Worm (Caenorhabditis elegans) whole organism, L1 larva: ENCODE measurements around the gene rpoa-49.
A peak's percentile ranks its signal among the peaks of the same experiment; 100 is the strongest.

Source experiments
- Y116A8C.19 ChIP-seq: sonication (generic microtip); optimal IDR thresholded peaks from 2 replicates; lab custom pipeline; 2016; ENCODE audit warnings: missing compliant biosample characterization, missing genetic modification characterization, borderline replicate concordance
- alr-1 ChIP-seq: fragments of 200-800 bp; sonication (Bioruptor generic); optimal IDR thresholded peaks from 2 replicates; lab custom pipeline; 2018; ENCODE audit warnings: borderline replicate concordance, mild to moderate bottlenecking, missing genetic modification characterization, missing compliant biosample characterization
- aly-2 ChIP-seq: fragments of 150-350 bp; optimal IDR thresholded peaks from 2 replicates; lab custom pipeline; 2014; ENCODE audit warnings: missing biosample characterization, missing genetic modification characterization
- blmp-1 ChIP-seq: fragments of 150-350 bp; optimal IDR thresholded peaks from 2 replicates; lab custom pipeline; 2014; ENCODE audit warnings: missing biosample characterization, missing genetic modification characterization
- ceh-63 ChIP-seq: fragments of 200-800 bp; sonication (Bioruptor generic); optimal IDR thresholded peaks from 2 replicates; lab custom pipeline; 2018; ENCODE audit warnings: mild to moderate bottlenecking, missing genetic modification characterization, missing compliant biosample characterization
- ceh-8 ChIP-seq: fragments of 200-800 bp; sonication (Bioruptor generic); optimal IDR thresholded peaks from 2 replicates; lab custom pipeline; 2018; ENCODE audit warnings: mild to moderate bottlenecking, missing genetic modification characterization, moderate library complexity, missing compliant biosample characterization
- ceh-90 ChIP-seq: sonication (generic microtip); optimal IDR thresholded peaks from 2 replicates; lab custom pipeline; 2016; ENCODE audit warnings: missing genetic modification characterization, missing compliant biosample characterization
- ces-1 ChIP-seq: fragments of 150-350 bp; optimal IDR thresholded peaks from 2 replicates; lab custom pipeline; 2014; ENCODE audit warnings: missing biosample characterization, missing genetic modification reagents, missing genetic modification characterization
- dpl-1 ChIP-seq, 3 experiments: fragments of 150-350 bp in 2 of 3; sonication (generic microtip) in 1 of 3; optimal IDR thresholded peaks; 2 replicates each; lab custom pipeline; 2014 to 2017; ENCODE audit warnings: missing biosample characterization in 3 of 3, missing genetic modification characterization in 3 of 3, missing genetic modification reagents in 3 of 3
- dsc-1 ChIP-seq: sonication (generic microtip); optimal IDR thresholded peaks from 2 replicates; lab custom pipeline; 2016; ENCODE audit warnings: mild to moderate bottlenecking, missing genetic modification characterization, missing compliant biosample characterization
- efl-1 ChIP-seq, 4 experiments: fragments of 150-350 bp; optimal IDR thresholded peaks in 3 of 4; peaks in 1 of 4; 1 replicate in 1 of 4; 2 replicates in 3 of 4; lab custom pipeline; 2014; ENCODE audit warnings: missing biosample characterization in 2 of 4, missing genetic modification characterization in 2 of 4, missing genetic modification reagents in 2 of 4
- egl-13 ChIP-seq: sonication (generic microtip); optimal IDR thresholded peaks from 2 replicates; lab custom pipeline; 2016; ENCODE audit warnings: missing genotype, missing genetic modification reagents, missing genetic modification characterization, missing compliant biosample characterization
- egl-27 ChIP-seq, 2 experiments: fragments of 150-350 bp in 1 of 2; sonication (generic microtip); optimal IDR thresholded peaks; 3 replicates each; lab custom pipeline; 2017 to 2018; ENCODE audit warnings: missing biosample characterization in 2 of 2, missing genetic modification characterization in 2 of 2, missing genetic modification reagents in 2 of 2
- fkh-10 ChIP-seq: sonication (generic microtip); optimal IDR thresholded peaks from 2 replicates; lab custom pipeline; 2017; ENCODE audit warnings: missing biosample characterization, missing genetic modification reagents, missing genetic modification characterization
- grh-1 ChIP-seq: fragments of 200-800 bp; sonication (Bioruptor generic); IDR thresholded peaks from 2 replicates; pipeline ENCODE4 v1.3.6; 2022; ENCODE audit warnings: missing genetic modification reagents, missing genetic modification characterization, missing compliant biosample characterization
- irx-1 ChIP-seq: sonication (generic microtip); optimal IDR thresholded peaks from 2 replicates; lab custom pipeline; 2016; ENCODE audit warnings: missing genetic modification characterization, missing compliant biosample characterization
- jun-1 ChIP-seq: fragments of 150-350 bp; optimal IDR thresholded peaks from 2 replicates; lab custom pipeline; 2014; ENCODE audit warnings: missing biosample characterization, missing genetic modification reagents, missing genetic modification characterization
- lin-14 ChIP-seq: fragments of 200-800 bp; sonication (Bioruptor generic); optimal IDR thresholded peaks from 2 replicates; lab custom pipeline; 2018; ENCODE audit warnings: mild to moderate bottlenecking, missing genetic modification characterization, moderate library complexity, missing compliant biosample characterization
- lin-35 ChIP-seq, 2 experiments: fragments of 150-350 bp; optimal IDR thresholded peaks; 2 replicates each; lab custom pipeline; 2014; ENCODE audit warnings: missing biosample characterization in 2 of 2, missing genetic modification characterization in 2 of 2, missing genetic modification reagents in 2 of 2
- lin-39 ChIP-seq: fragments of 150-350 bp; optimal IDR thresholded peaks from 2 replicates; lab custom pipeline; 2014; ENCODE audit warnings: missing biosample characterization, missing genetic modification reagents, missing genetic modification characterization
- lsy-2 ChIP-seq, 2 experiments: fragments of 150-350 bp; optimal IDR thresholded peaks; 2 replicates each; lab custom pipeline; 2014; ENCODE audit warnings: missing biosample characterization in 2 of 2, missing genetic modification characterization in 2 of 2
- mdl-1 ChIP-seq, 2 experiments: fragments of 150-350 bp; optimal IDR thresholded peaks; 2 replicates each; lab custom pipeline; 2014 to 2017; ENCODE audit warnings: missing biosample characterization in 2 of 2, missing genetic modification characterization in 2 of 2, inconsistent platforms in 1 of 2
- mep-1 ChIP-seq: fragments of 150-350 bp; optimal IDR thresholded peaks from 2 replicates; lab custom pipeline; 2014; ENCODE audit warnings: missing biosample characterization, missing genetic modification characterization
- nhr-47 ChIP-seq: sonication (generic microtip); optimal IDR thresholded peaks from 2 replicates; lab custom pipeline; 2016; ENCODE audit warnings: mild to moderate bottlenecking, missing genetic modification characterization, moderate library complexity, missing compliant biosample characterization
- nhr-71 ChIP-seq: sonication (generic microtip); optimal IDR thresholded peaks from 2 replicates; lab custom pipeline; 2016; ENCODE audit warnings: mild to moderate bottlenecking, missing genetic modification characterization, moderate library complexity, missing compliant biosample characterization
- nhr-84 ChIP-seq: sonication (generic microtip); optimal IDR thresholded peaks from 2 replicates; lab custom pipeline; 2017; ENCODE audit warnings: missing biosample characterization, missing genetic modification characterization
- nhr-85 ChIP-seq: sonication (generic microtip); peaks from one replicate; lab custom pipeline; 2016; ENCODE audit warnings: missing genetic modification characterization, inconsistent platforms, missing compliant biosample characterization
- pag-3 ChIP-seq: sonication (generic microtip); optimal IDR thresholded peaks from 2 replicates; lab custom pipeline; 2017; ENCODE audit warnings: missing genetic modification characterization, mild to moderate bottlenecking, missing compliant biosample characterization, antibody characterized with exemption, borderline replicate concordance; ENCODE audit not compliant: insufficient read depth
- pax-3 ChIP-seq: fragments of 200-800 bp; sonication (Bioruptor generic); optimal IDR thresholded peaks from 2 replicates; lab custom pipeline; 2018; ENCODE audit warnings: mild to moderate bottlenecking, missing genetic modification characterization, moderate library complexity, missing compliant biosample characterization
- skn-1 ChIP-seq: fragments of 150-350 bp; optimal IDR thresholded peaks from 2 replicates; lab custom pipeline; 2014; ENCODE audit warnings: missing biosample characterization, missing genetic modification characterization
- sox-4 ChIP-seq: sonication (generic microtip); optimal IDR thresholded peaks from 2 replicates; lab custom pipeline; 2016; ENCODE audit warnings: missing genetic modification characterization, missing compliant biosample characterization
- sptf-1 ChIP-seq: fragments of 150-350 bp; optimal IDR thresholded peaks from 2 replicates; lab custom pipeline; 2014; ENCODE audit warnings: missing biosample characterization, missing genetic modification characterization
- tlp-1 ChIP-seq: fragments of 150-350 bp; optimal IDR thresholded peaks from 2 replicates; lab custom pipeline; 2014; ENCODE audit warnings: missing biosample characterization, missing genetic modification characterization
- unc-30 ChIP-seq: sonication (generic microtip); optimal IDR thresholded peaks from 2 replicates; lab custom pipeline; 2017; ENCODE audit warnings: missing biosample characterization, missing genetic modification characterization
- unc-98 ChIP-seq: fragments of 200-800 bp; sonication (Bioruptor generic); IDR thresholded peaks from 2 replicates; pipeline ENCODE4 v1.3.6; 2022; ENCODE audit warnings: missing genetic modification characterization, missing compliant biosample characterization
- zag-1 ChIP-seq: fragments of 150-350 bp; optimal IDR thresholded peaks from 2 replicates; lab custom pipeline; 2014; ENCODE audit warnings: missing biosample characterization, missing genetic modification characterization
- zip-4 ChIP-seq: fragments of 200-800 bp; sonication (Bioruptor generic); optimal IDR thresholded peaks from 2 replicates; lab custom pipeline; 2018; ENCODE audit warnings: mild to moderate bottlenecking, missing genetic modification characterization, moderate library complexity, missing compliant biosample characterization

The rpoa-49 gene

ce11 chrII:43640-44039 is 1.2 kb upstream of the rpoa-49 start, which contains the start of gene nfyc-1 (continued):
- TF ChIP-seq lsy-2 (tag; optimal IDR thresholded peaks at IDR 0.05; lab: Kevin White, UChicago) (peak; percentile 75 to 88), ceh-8 (GFP tag; lab: Kevin White, UChicago) (no peak), mep-1 (tag; lab: Kevin White, UChicago) (peak; percentile 92), Y116A8C.19 (tag; lab: Kevin White, UChicago) (no peak)

ce11 chrII:46116-46515 is 1.3 kb downstream of the rpoa-49 start, which contains the start of gene rpt-4:
rpt-4 (minus strand) TSS chrII:46216.
- no peak for TF ChIP-seq zag-1
- TF ChIP-seq nhr-85 (tag; lab: Kevin White, UChicago): peak; percentile 59
- no peak for TF ChIP-seq dsc-1 (tag; lab: Kevin White, UChicago)
- no peak for TF ChIP-seq ceh-90
- no peak for TF ChIP-seq nhr-47 (tag; lab: Kevin White, UChicago)
- no peak for TF ChIP-seq egl-13
- no peak for TF ChIP-seq dpl-1 (GFP tag; optimal IDR thresholded peaks at IDR 0.05; lab: Kevin White, UChicago)
- TF ChIP-seq aly-2 (tag; lab: Kevin White, UChicago): no peak

ce11 chrII:47280-47679 is 2.4 kb downstream of the rpoa-49 start, which contains the start of gene C23H3.5:
C23H3.5 (plus strand) TSS chrII:47580.
- no peak for TF ChIP-seq unc-98 (GFP tag; lab: Robert Waterston, UW)
- TF ChIP-seq jun-1 (tag; lab: Kevin White, UChicago): no peak
- no peak for TF ChIP-seq sox-4 (tag; lab: Kevin White, UChicago)
- TF ChIP-seq fkh-10 (GFP tag; lab: Kevin White, UChicago): no peak
- TF ChIP-seq nhr-84: no peak

ce11 chrII:50862-51261 is 6.0 kb downstream of the rpoa-49 start:
- peak in 1 of 2 experiments; percentile 22 for TF ChIP-seq lin-35 (GFP tag; optimal IDR thresholded peaks at IDR 0.05; lab: Kevin White, UChicago)
- no peak for TF ChIP-seq jun-1 (tag; lab: Kevin White, UChicago)

ce11 chrII:51352-51751 is 6.5 kb downstream of the rpoa-49 start, which contains the start of gene sptl-1:
sptl-1 (plus strand) TSS chrII:51652.
- no peak for TF ChIP-seq dsc-1 (tag; lab: Kevin White, UChicago)
- no peak for TF ChIP-seq blmp-1 (tag; lab: Kevin White, UChicago)
- TF ChIP-seq efl-1 (optimal IDR thresholded peaks at IDR 0.05; lab: Kevin White, UChicago): no peak
- peak in 1 of 2 experiments; percentile 35 for TF ChIP-seq efl-1 (GFP tag; optimal IDR thresholded peaks at IDR 0.05 in 1 of 2; lab: Kevin White, UChicago)

ce11 chrII:55204-55603 is 10.4 kb downstream of the rpoa-49 start, which contains the start of gene tre-5:
tre-5 (minus strand) TSS chrII:55304.
- no peak for TF ChIP-seq efl-1 (optimal IDR thresholded peaks at IDR 0.05; lab: Kevin White, UChicago)
- peak in 1 of 2 experiments; percentile 76 for TF ChIP-seq efl-1 (GFP tag; optimal IDR thresholded peaks at IDR 0.05 in 1 of 2; lab: Kevin White, UChicago)
- TF ChIP-seq ces-1 (GFP tag; lab: Kevin White, UChicago): no peak
- peak in 1 of 2 experiments; percentile 16 for TF ChIP-seq lin-35 (GFP tag; optimal IDR thresholded peaks at IDR 0.05; lab: Kevin White, UChicago)
- no peak for TF ChIP-seq ceh-90
- TF ChIP-seq, all 84 proteins: peak for 2

- TF ChIP-seq pag-3 (no peak), mdl-1 (tag; optimal IDR thresholded peaks at IDR 0.05; lab: Kevin White, UChicago) (no peak), sox-4 (tag; lab: Kevin White, UChicago) (no peak), skn-1 (no peak), pax-3 (tag; lab: Kevin White, UChicago) (no peak), unc-30 (tag; lab: Kevin White, UChicago) (no peak), irx-1 (no peak), sptf-1 (no peak), grh-1 (no peak), lin-14 (no peak), egl-27 (tag; optimal IDR thresholded peaks at IDR 0.05; lab: Kevin White, UChicago) (no peak), tlp-1 (tag; lab: Kevin White, UChicago) (no peak), nhr-71 (tag; lab: Kevin White, UChicago) (no peak), alr-1 (tag; lab: Kevin White, UChicago) (no peak), ceh-63 (GFP tag; lab: Kevin White, UChicago) (no peak), zip-4 (no peak), lin-35 (GFP tag; optimal IDR thresholded peaks at IDR 0.05; lab: Kevin White, UChicago) (no peak), lin-39 (tag; lab: Kevin White, UChicago) (no peak)
These were observed 12.5 kb downstream of the rpoa-49 start, which contains the start of gene ascc-1 for ce11 chrII:57370-57769. ascc-1 (plus strand) TSS chrII:57670.
